Fruit fly (Drosophila melanogaster) whole organism: ENCODE results near the gene CG9782.

Experiments
- CG8478 ChIP-seq: fragments of >200 bp; optimal IDR thresholded peaks from 2 replicates; lab custom pipeline; 2018; ENCODE audit warnings: inconsistent platforms
- Dll ChIP-seq: fragments of >200 bp; optimal IDR thresholded peaks from 2 replicates; lab custom pipeline; 2017
- usp ChIP-seq: fragments of >200 bp; optimal IDR thresholded peaks from 2 replicates; lab custom pipeline; 2017; ENCODE audit warnings: missing biosample characterization, missing genetic modification characterization, mixed read lengths

- TF ChIP-seq usp (no peak), Dll (lab: Kevin White, UChicago) (no peak), CG8478 (no peak)
Observed at dm6 chrX:16637594-16638485, 16.5 kb upstream of the CG9782 start, which contains the start of gene RpS19a.
